Worm (Caenorhabditis elegans): ENCODE results near the gene C06A8.8.

The C06A8.8 gene

DNA sequence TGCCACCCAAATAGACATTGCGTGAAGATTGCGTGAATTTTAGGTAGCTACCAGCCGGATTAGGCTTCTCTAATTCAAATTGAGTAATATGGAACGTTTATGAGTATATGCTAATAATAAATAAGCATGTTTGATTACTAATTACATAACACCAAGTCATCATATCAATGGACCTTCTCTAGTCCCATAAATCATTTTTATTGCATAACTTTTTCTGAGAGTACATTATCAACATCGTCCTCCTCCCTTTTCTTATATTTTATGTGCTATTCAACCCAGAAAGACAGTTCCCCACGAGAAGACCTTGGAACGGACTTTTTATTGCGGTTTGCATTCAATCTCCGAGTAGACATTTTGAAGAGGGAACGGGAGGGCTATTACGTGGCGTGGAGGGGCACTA, 40.5 kb upstream of the C06A8.8 start:
- TF ChIP-seq B0310.2 (tag; optimal IDR thresholded peaks at IDR 0.05): peak; percentile 46
- no peak for TF ChIP-seq F13C5.2 (tag; optimal IDR thresholded peaks at IDR 0.05)
- TF ChIP-seq sea-1 (GFP tag; conservative IDR thresholded peaks at IDR 0.05): no peak; the same call in 1 of the 2 replicates
- no peak for TF ChIP-seq flt-1 (GFP tag; IDR thresholded peaks at IDR 0.05)
- no peak for TF ChIP-seq tbx-37 (GFP tag; conservative IDR thresholded peaks at IDR 0.05)
- no peak for TF ChIP-seq ceh-13 (GFP tag; optimal IDR thresholded peaks at IDR 0.05)
- TF ChIP-seq hmbx-1 (tag; optimal IDR thresholded peaks at IDR 0.05): peak; percentile 3
- TF ChIP-seq ets-7 (tag; optimal IDR thresholded peaks at IDR 0.05): no peak
- TF ChIP-seq ama-1 (optimal IDR thresholded peaks at IDR 0.05): no peak
- TF ChIP-seq pes-1 (GFP tag; IDR thresholded peaks at IDR 0.05): no peak
- TF ChIP-seq tbx-11 (GFP tag; IDR thresholded peaks at IDR 0.05): no peak
- TF ChIP-seq scrt-1 (GFP tag; IDR thresholded peaks at IDR 0.05): no peak
- no peak for TF ChIP-seq aly-1 (tag; optimal IDR thresholded peaks at IDR 0.05)
- peak; percentile 34 for TF ChIP-seq ceh-36 (tag; optimal IDR thresholded peaks at IDR 0.05)
- no peak for TF ChIP-seq tra-4 (tag; optimal IDR thresholded peaks at IDR 0.05)
- TF ChIP-seq hnd-1 (tag; optimal IDR thresholded peaks at IDR 0.05): no peak
- peak; percentile 29 for TF ChIP-seq hmg-4 (GFP tag; optimal IDR thresholded peaks at IDR 0.05)

DNA sequence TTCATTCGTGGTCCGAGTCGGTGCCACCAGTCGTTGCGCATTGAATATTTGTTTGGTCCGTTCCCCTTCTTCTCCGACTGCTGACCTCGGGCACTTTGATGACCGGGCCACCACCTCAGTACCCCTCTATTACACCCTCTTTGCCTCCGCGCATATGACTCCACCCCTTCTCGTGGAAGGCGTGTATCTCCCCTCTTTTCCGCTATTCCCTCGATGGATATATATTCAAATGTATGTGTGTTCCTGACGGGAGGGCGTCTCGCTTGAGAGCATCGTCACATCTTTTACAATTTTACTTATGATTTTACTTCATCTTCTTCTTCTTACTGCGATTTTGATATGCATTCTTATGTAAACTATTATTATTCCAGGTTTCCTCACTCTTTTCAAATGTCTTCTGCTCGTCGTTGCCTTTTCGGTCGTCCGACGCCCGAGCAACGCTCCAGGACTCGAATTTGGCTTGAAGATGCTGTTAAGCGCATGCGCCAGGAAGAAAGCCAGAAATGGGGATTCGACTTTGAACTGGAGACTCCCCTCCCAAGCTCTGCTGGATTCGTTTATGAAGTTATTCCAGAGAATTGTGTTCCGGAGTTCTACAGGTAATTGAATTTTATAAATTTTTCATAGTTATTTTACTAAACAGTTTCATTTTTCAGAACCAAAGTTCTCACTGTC, 39.2 kb upstream of the C06A8.8 start, which contains the start of gene cki-1:
cki-1 (plus strand) TSS at position 372 of the 675 bp plus-strand sequence.
- TF ChIP-seq hmg-4 (GFP tag; optimal IDR thresholded peaks at IDR 0.05): peak; percentile 72
- no peak for TF ChIP-seq ama-1 (optimal IDR thresholded peaks at IDR 0.05)
- peak; percentile 36 for TF ChIP-seq ceh-36 (tag; optimal IDR thresholded peaks at IDR 0.05)
- TF ChIP-seq pes-1 (GFP tag; IDR thresholded peaks at IDR 0.05): peak; percentile 50
- peak; percentile 81 for TF ChIP-seq aly-1 (tag; optimal IDR thresholded peaks at IDR 0.05)
- TF ChIP-seq ceh-13 (GFP tag; optimal IDR thresholded peaks at IDR 0.05): no peak
- TF ChIP-seq scrt-1 (GFP tag; IDR thresholded peaks at IDR 0.05): 0 out of 2 replicates have a peak, but pooled peaks have one; percentile 43
- 0 out of 2 replicates have a peak, but pooled peaks have one; percentile 49 for TF ChIP-seq sea-1 (GFP tag; conservative IDR thresholded peaks at IDR 0.05)
- TF ChIP-seq tra-4 (tag; optimal IDR thresholded peaks at IDR 0.05): no peak
- TF ChIP-seq tbx-11 (GFP tag; IDR thresholded peaks at IDR 0.05): no peak
- TF ChIP-seq flt-1 (GFP tag; IDR thresholded peaks at IDR 0.05): 0 out of 2 replicates have a peak, but pooled peaks have one; percentile 40
- TF ChIP-seq B0310.2 (tag; optimal IDR thresholded peaks at IDR 0.05): peak; percentile 44

DNA sequence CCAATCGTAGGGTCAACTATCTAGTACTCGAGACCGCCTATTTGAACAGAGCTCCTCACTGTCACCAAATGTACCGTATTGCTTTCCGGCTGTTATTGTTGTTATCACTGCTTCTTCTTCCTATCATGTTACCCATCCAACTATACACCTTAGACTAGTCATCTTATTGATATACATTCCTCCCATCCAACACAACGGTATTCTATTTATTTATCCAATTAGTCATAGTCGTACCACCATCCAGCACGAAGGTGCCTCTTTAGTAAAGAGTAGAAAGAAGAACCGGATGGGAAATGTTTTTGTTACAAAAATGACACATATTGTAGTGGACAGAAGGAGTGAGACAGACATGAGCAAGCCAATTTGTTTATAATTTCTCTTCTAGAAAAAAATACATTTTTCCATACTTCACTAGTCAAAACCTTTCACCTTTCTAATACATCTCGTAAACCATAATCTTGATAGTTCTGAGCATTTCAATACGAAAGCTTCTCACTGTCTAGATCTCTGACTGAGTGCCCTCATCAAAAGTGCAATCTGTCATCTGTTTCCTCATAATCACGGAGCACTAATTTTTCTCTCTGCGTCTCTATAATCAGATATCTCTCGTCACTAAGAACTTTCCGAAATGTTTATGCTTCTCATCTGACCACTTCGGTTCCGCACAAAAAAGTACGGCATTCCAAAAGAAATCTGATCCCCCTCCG, 38.5 kb upstream of the C06A8.8 start:
- TF ChIP-seq tra-4 (tag; optimal IDR thresholded peaks at IDR 0.05) (no peak), tbx-11 (GFP tag; IDR thresholded peaks at IDR 0.05) (no peak), hmg-4 (GFP tag; optimal IDR thresholded peaks at IDR 0.05) (no peak), ceh-36 (tag; optimal IDR thresholded peaks at IDR 0.05) (no peak), hmbx-1 (tag; optimal IDR thresholded peaks at IDR 0.05) (no peak), aly-1 (tag; optimal IDR thresholded peaks at IDR 0.05) (no peak), B0310.2 (tag; optimal IDR thresholded peaks at IDR 0.05) (no peak), ets-7 (tag; optimal IDR thresholded peaks at IDR 0.05) (no peak), tbx-37 (GFP tag; conservative IDR thresholded peaks at IDR 0.05) (no peak), pes-1 (GFP tag; IDR thresholded peaks at IDR 0.05) (no peak), sea-1 (GFP tag; conservative IDR thresholded peaks at IDR 0.05) (no peak), hnd-1 (tag; optimal IDR thresholded peaks at IDR 0.05) (no peak)

DNA sequence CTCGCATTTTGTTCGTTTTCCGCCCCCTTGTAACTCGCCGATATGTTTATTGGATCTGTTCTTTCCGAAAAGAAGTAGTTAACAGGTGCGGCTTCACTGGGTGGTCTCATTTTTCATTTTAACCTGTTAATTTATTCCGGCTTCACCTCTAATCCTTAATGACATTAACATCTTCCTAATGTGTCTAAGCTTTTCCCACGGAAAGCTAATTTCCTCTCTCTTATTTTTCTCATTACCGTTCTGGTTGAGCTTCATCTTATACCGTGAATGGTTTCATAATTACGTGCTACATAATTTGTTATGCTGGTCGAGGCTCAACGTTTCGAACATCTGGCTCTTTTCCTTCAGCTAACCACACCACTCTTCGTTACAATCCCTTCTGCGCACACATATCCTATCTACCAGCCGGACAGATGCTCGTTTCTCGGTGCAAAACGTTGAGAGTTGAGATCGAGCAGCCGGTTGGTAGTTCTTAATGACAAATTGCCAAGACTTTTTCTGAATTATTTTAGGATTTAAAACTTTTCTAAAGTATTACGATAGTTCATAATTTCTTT, 37.6 kb upstream of the C06A8.8 start:
- peak; percentile 4 for TF ChIP-seq ceh-36 (tag; optimal IDR thresholded peaks at IDR 0.05)
- no peak for TF ChIP-seq ceh-13 (GFP tag; optimal IDR thresholded peaks at IDR 0.05)
- no peak for TF ChIP-seq B0310.2 (tag; optimal IDR thresholded peaks at IDR 0.05)
- TF ChIP-seq pes-1 (GFP tag; IDR thresholded peaks at IDR 0.05): no peak
- no peak for TF ChIP-seq hnd-1 (tag; optimal IDR thresholded peaks at IDR 0.05)
- peak; percentile 58 for TF ChIP-seq hmg-4 (GFP tag; optimal IDR thresholded peaks at IDR 0.05)
- TF ChIP-seq scrt-1 (GFP tag; IDR thresholded peaks at IDR 0.05): no peak
- no peak for TF ChIP-seq hmbx-1 (tag; optimal IDR thresholded peaks at IDR 0.05)
- peak; percentile 3 for TF ChIP-seq tra-4 (tag; optimal IDR thresholded peaks at IDR 0.05)
- no peak for TF ChIP-seq F13C5.2 (tag; optimal IDR thresholded peaks at IDR 0.05)
- no peak for TF ChIP-seq flt-1 (GFP tag; IDR thresholded peaks at IDR 0.05)
- no peak for TF ChIP-seq tbx-11 (GFP tag; IDR thresholded peaks at IDR 0.05)
- no peak for TF ChIP-seq ets-7 (tag; optimal IDR thresholded peaks at IDR 0.05)
- TF ChIP-seq tbx-37 (GFP tag; conservative IDR thresholded peaks at IDR 0.05): no peak

DNA sequence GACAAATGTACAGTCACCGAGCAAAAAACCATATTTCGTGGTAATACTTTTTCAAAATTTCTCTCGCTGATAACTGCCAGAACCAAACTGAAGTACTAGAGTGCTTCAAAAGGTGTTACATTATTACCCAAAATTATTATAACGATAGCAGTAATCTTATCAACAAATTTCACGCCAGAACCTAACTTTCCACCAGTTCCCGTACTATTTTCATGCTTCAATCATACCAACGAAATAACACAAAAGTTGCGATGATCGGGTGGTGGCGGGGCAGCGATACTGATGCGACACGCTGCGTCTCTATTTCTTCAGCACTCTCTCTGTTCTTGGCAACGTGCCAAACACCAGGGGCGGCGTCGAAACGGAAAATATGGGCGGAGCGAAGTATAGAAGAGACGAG, 37.1 kb upstream of the C06A8.8 start:
- TF ChIP-seq hmbx-1 (tag; optimal IDR thresholded peaks at IDR 0.05): no peak
- no peak for TF ChIP-seq F13C5.2 (tag; optimal IDR thresholded peaks at IDR 0.05)
- no peak for TF ChIP-seq pes-1 (GFP tag; IDR thresholded peaks at IDR 0.05)
- no peak for TF ChIP-seq tbx-11 (GFP tag; IDR thresholded peaks at IDR 0.05)

DNA sequence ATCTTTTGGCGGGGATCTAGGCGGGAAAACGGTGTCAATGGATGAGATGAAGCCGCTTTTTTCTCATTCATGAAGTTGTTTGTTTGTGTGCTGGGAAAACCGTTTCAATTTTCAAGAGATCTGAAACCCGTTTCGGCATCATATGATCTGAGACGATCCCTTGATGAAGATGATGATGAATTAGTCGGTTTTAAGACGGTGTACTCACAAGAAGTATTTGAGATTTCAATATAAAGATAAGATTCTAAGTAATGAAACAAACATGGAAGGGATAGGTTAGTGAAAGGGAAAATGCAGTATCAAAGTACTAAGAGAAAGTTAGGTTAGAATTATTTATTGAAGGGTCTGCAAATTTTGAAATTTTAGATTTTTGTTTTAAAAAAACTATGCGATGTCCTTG, 36.3 kb upstream of the C06A8.8 start:
- TF ChIP-seq ceh-13 (GFP tag; optimal IDR thresholded peaks at IDR 0.05): no peak
- TF ChIP-seq flt-1 (GFP tag; IDR thresholded peaks at IDR 0.05): no peak
- no peak for TF ChIP-seq ama-1 (optimal IDR thresholded peaks at IDR 0.05)
- TF ChIP-seq scrt-1 (GFP tag; IDR thresholded peaks at IDR 0.05): no peak
- TF ChIP-seq tbx-37 (GFP tag; conservative IDR thresholded peaks at IDR 0.05): no peak
- no peak for TF ChIP-seq aly-1 (tag; optimal IDR thresholded peaks at IDR 0.05)
- TF ChIP-seq sea-1 (GFP tag; conservative IDR thresholded peaks at IDR 0.05): no peak
- no peak for TF ChIP-seq hmbx-1 (tag; optimal IDR thresholded peaks at IDR 0.05)
- no peak for TF ChIP-seq hnd-1 (tag; optimal IDR thresholded peaks at IDR 0.05)
- no peak for TF ChIP-seq tra-4 (tag; optimal IDR thresholded peaks at IDR 0.05)
- TF ChIP-seq ceh-36 (tag; optimal IDR thresholded peaks at IDR 0.05): no peak
- TF ChIP-seq tbx-11 (GFP tag; IDR thresholded peaks at IDR 0.05): no peak

DNA sequence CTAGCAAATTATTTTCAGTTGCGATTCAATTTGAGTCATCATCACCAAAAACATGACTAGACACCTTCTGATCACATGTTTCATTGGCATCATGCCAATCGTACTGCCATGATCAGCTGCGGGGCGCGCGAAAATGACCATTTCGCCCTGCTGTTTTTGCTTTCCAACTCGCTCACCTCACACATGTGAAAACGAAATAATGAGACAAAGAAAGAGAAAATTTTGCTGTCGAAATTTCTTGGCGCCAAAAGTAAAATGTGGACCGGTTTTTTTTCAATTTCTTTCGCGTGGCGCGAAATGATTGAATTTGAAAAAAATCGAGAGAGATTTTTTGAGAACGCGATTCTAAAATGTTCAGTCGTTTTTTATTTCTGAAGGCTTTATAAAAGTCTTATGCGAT, 35.1 kb upstream of the C06A8.8 start:
- TF ChIP-seq pes-1 (GFP tag; IDR thresholded peaks at IDR 0.05): no peak
- TF ChIP-seq hnd-1 (tag; optimal IDR thresholded peaks at IDR 0.05): no peak
- no peak for TF ChIP-seq scrt-1 (GFP tag; IDR thresholded peaks at IDR 0.05)
- no peak for TF ChIP-seq flt-1 (GFP tag; IDR thresholded peaks at IDR 0.05)
- no peak for TF ChIP-seq aly-1 (tag; optimal IDR thresholded peaks at IDR 0.05)
- TF ChIP-seq tbx-11 (GFP tag; IDR thresholded peaks at IDR 0.05): no peak
- no peak for TF ChIP-seq ceh-13 (GFP tag; optimal IDR thresholded peaks at IDR 0.05)
- TF ChIP-seq hmg-4 (GFP tag; optimal IDR thresholded peaks at IDR 0.05): no peak
- TF ChIP-seq tbx-37 (GFP tag; conservative IDR thresholded peaks at IDR 0.05): no peak
- TF ChIP-seq tra-4 (tag; optimal IDR thresholded peaks at IDR 0.05): no peak
- no peak for TF ChIP-seq sea-1 (GFP tag; conservative IDR thresholded peaks at IDR 0.05)
- TF ChIP-seq ets-7 (tag; optimal IDR thresholded peaks at IDR 0.05): no peak
- TF ChIP-seq F13C5.2 (tag; optimal IDR thresholded peaks at IDR 0.05): no peak
- no peak for TF ChIP-seq ceh-36 (tag; optimal IDR thresholded peaks at IDR 0.05)
- no peak for TF ChIP-seq B0310.2 (tag; optimal IDR thresholded peaks at IDR 0.05)
- TF ChIP-seq hmbx-1 (tag; optimal IDR thresholded peaks at IDR 0.05): no peak
